Worm (Caenorhabditis elegans) whole organism, young adult: ENCODE measurements around the gene Y41C4A.32.

Source experiments
- B0261.1 ChIP-seq: sonication (generic microtip); optimal IDR thresholded peaks from 2 replicates; lab custom pipeline; 2016; ENCODE audit warnings: mild to moderate bottlenecking, missing genetic modification characterization, moderate library complexity, missing compliant biosample characterization
- C06A6.2 ChIP-seq: fragments of 200-800 bp; sonication (Bioruptor generic); conservative IDR thresholded peaks from 2 replicates; pipeline ENCODE4 v1.3.6; 2022; ENCODE audit warnings: missing genetic modification characterization, missing compliant biosample characterization
- F10E7.11 ChIP-seq: sonication (generic microtip); optimal IDR thresholded peaks from 2 replicates; lab custom pipeline; 2017; ENCODE audit warnings: mild to moderate bottlenecking, missing genetic modification characterization, moderate library complexity, missing compliant biosample characterization
- F37B4.10 ChIP-seq: fragments of 200-800 bp; sonication (Bioruptor generic); IDR thresholded peaks from 2 replicates; pipeline ENCODE4 v1.3.6; 2022; ENCODE audit warnings: missing genetic modification characterization, missing compliant biosample characterization
- F39B2.1 ChIP-seq: fragments of 200-800 bp; sonication (Bioruptor generic); IDR thresholded peaks from 2 replicates; pipeline ENCODE4 v1.3.6; 2022; ENCODE audit warnings: missing genetic modification reagents, missing genetic modification characterization, missing compliant biosample characterization
- F55B11.4 ChIP-seq: sonication (generic microtip); optimal IDR thresholded peaks from 2 replicates; lab custom pipeline; 2016; ENCODE audit warnings: missing compliant biosample characterization, missing genetic modification characterization, borderline replicate concordance; ENCODE audit not compliant: insufficient read depth
- F57C9.4 ChIP-seq: sonication (generic microtip); optimal IDR thresholded peaks from 2 replicates; lab custom pipeline; 2017; ENCODE audit warnings: mild to moderate bottlenecking, missing genetic modification characterization, missing compliant biosample characterization
- K11D2.4 ChIP-seq: fragments of 200-800 bp; sonication (Bioruptor generic); IDR thresholded peaks from 2 replicates; pipeline ENCODE4 v1.3.6; 2022; ENCODE audit warnings: missing genetic modification reagents, missing genetic modification characterization, missing compliant biosample characterization
- T26A5.8 ChIP-seq: sonication (generic microtip); optimal IDR thresholded peaks from 2 replicates; lab custom pipeline; 2016; ENCODE audit warnings: missing genetic modification characterization, missing compliant biosample characterization
- Y79H2A.3 ChIP-seq: fragments of 200-800 bp; sonication (Bioruptor generic); conservative IDR thresholded peaks from 2 replicates; pipeline ENCODE4 v1.3.6; 2022; ENCODE audit warnings: missing genetic modification reagents, missing genetic modification characterization, missing compliant biosample characterization
- ZK185.1 ChIP-seq: sonication (generic microtip); optimal IDR thresholded peaks from 2 replicates; lab custom pipeline; 2016; ENCODE audit warnings: mild to moderate bottlenecking, missing genetic modification characterization, missing compliant biosample characterization; ENCODE audit not compliant: poor library complexity, severe bottlenecking
- aptf-3 ChIP-seq: fragments of 200-800 bp; sonication (Bioruptor generic); IDR thresholded peaks from 2 replicates; pipeline ENCODE4 v1.3.6; 2022; ENCODE audit warnings: missing genetic modification characterization, missing compliant biosample characterization
- athp-1 ChIP-seq: sonication (generic microtip); optimal IDR thresholded peaks from 2 replicates; lab custom pipeline; 2017; ENCODE audit warnings: mild to moderate bottlenecking, missing genetic modification characterization, missing compliant biosample characterization
- attf-5 ChIP-seq: fragments of 200-800 bp; sonication (Bioruptor generic); optimal IDR thresholded peaks from 2 replicates; lab custom pipeline; 2018; ENCODE audit warnings: mild to moderate bottlenecking, missing genetic modification characterization, missing compliant biosample characterization
- bed-1 ChIP-seq: fragments of 200-800 bp; sonication (Bioruptor generic); IDR thresholded peaks from 2 replicates; pipeline ENCODE4 v1.3.6; 2022; ENCODE audit warnings: missing genetic modification reagents, missing genetic modification characterization, missing compliant biosample characterization
- bed-2 ChIP-seq: fragments of 200-800 bp; sonication (Bioruptor generic); IDR thresholded peaks from 2 replicates; pipeline ENCODE4 v1.3.6; 2022; ENCODE audit warnings: missing genetic modification reagents, missing genetic modification characterization, missing compliant biosample characterization
- cebp-2 ChIP-seq: fragments of 200-800 bp; sonication (Bioruptor generic); IDR thresholded peaks from 2 replicates; pipeline ENCODE4 v1.3.6; 2022; ENCODE audit warnings: missing genetic modification characterization, missing compliant biosample characterization
- ceh-58 ChIP-seq: fragments of 200-800 bp; sonication (Bioruptor generic); IDR thresholded peaks from 2 replicates; pipeline ENCODE4 v1.3.6; 2022; ENCODE audit warnings: missing genetic modification characterization, missing compliant biosample characterization
- ceh-91 ChIP-seq: fragments of 200-800 bp; sonication (Bioruptor generic); IDR thresholded peaks from 2 replicates; pipeline ENCODE4 v1.3.6; 2022; ENCODE audit warnings: missing genetic modification reagents, missing genetic modification characterization, missing compliant biosample characterization
- chd-7 ChIP-seq: sonication (generic microtip); optimal IDR thresholded peaks from 2 replicates; lab custom pipeline; 2016; ENCODE audit warnings: mild to moderate bottlenecking, missing genetic modification characterization, moderate library complexity, missing compliant biosample characterization
- egl-44 ChIP-seq: fragments of 200-800 bp; sonication (Bioruptor generic); IDR thresholded peaks from 2 replicates; pipeline ENCODE4 v1.3.6; 2022; ENCODE audit warnings: missing genetic modification reagents, missing genetic modification characterization, missing compliant biosample characterization
- fkh-3 ChIP-seq: sonication (generic microtip); optimal IDR thresholded peaks from 2 replicates; lab custom pipeline; 2016; ENCODE audit warnings: mild to moderate bottlenecking, missing genetic modification characterization, missing compliant biosample characterization
- gei-17 ChIP-seq: fragments of 200-800 bp; sonication (Bioruptor generic); optimal IDR thresholded peaks from 2 replicates; lab custom pipeline; 2018; ENCODE audit warnings: mild to moderate bottlenecking, missing genetic modification characterization, missing compliant biosample characterization
- hrde-1 ChIP-seq: sonication (generic microtip); optimal IDR thresholded peaks from 2 replicates; lab custom pipeline; 2016; ENCODE audit warnings: missing genetic modification characterization, mild to moderate bottlenecking, missing compliant biosample characterization, moderate library complexity, missing genotype, missing genetic modification reagents, borderline replicate concordance
- hsf-1 ChIP-seq: fragments of 200-800 bp; sonication (Bioruptor generic); IDR thresholded peaks from 2 replicates; pipeline ENCODE4 v1.3.6; 2022; ENCODE audit warnings: missing genetic modification reagents, missing genetic modification characterization, missing compliant biosample characterization
- lin-26 ChIP-seq: fragments of 200-800 bp; sonication (Bioruptor generic); IDR thresholded peaks from 2 replicates; pipeline ENCODE4 v1.3.6; 2022; ENCODE audit warnings: missing genetic modification reagents, missing genetic modification characterization, missing compliant biosample characterization
- lir-1 ChIP-seq: fragments of 200-800 bp; sonication (Bioruptor generic); conservative IDR thresholded peaks from 2 replicates; pipeline ENCODE4 v1.3.6; 2022; ENCODE audit warnings: missing genetic modification reagents, missing genetic modification characterization, missing compliant biosample characterization
- lsl-1 ChIP-seq: fragments of 200-800 bp; sonication (Bioruptor generic); optimal IDR thresholded peaks from 2 replicates; lab custom pipeline; 2018; ENCODE audit warnings: mild to moderate bottlenecking, missing genetic modification characterization, moderate library complexity, missing compliant biosample characterization
- madf-10 ChIP-seq: sonication (generic microtip); optimal IDR thresholded peaks from 2 replicates; lab custom pipeline; 2016; ENCODE audit warnings: mild to moderate bottlenecking, missing genetic modification characterization, missing compliant biosample characterization
- madf-3 ChIP-seq: fragments of 200-800 bp; sonication (Bioruptor generic); IDR thresholded peaks from 2 replicates; pipeline ENCODE4 v1.3.6; 2022; ENCODE audit warnings: missing genetic modification reagents, missing genetic modification characterization, missing compliant biosample characterization
- madf-6 ChIP-seq: fragments of 200-800 bp; sonication (Bioruptor generic); IDR thresholded peaks from 2 replicates; pipeline ENCODE4 v1.3.6; 2022; ENCODE audit warnings: missing genetic modification reagents, missing genetic modification characterization, missing compliant biosample characterization
- mcd-1 ChIP-seq: fragments of 200-800 bp; sonication (Bioruptor generic); IDR thresholded peaks from 2 replicates; pipeline ENCODE4 v1.3.6; 2022; ENCODE audit warnings: missing genetic modification reagents, missing genetic modification characterization, missing compliant biosample characterization
- mes-4 ChIP-seq: sonication (generic microtip); optimal IDR thresholded peaks from 2 replicates; lab custom pipeline; 2016; ENCODE audit warnings: missing genotype, missing genetic modification characterization, missing compliant biosample characterization
- nfya-2 ChIP-seq: fragments of 200-800 bp; sonication (Bioruptor generic); IDR thresholded peaks from 2 replicates; pipeline ENCODE4 v1.3.6; 2022; ENCODE audit warnings: missing genetic modification reagents, missing genetic modification characterization, missing compliant biosample characterization
- nhr-120 ChIP-seq: fragments of 200-800 bp; sonication (Bioruptor generic); IDR thresholded peaks from 2 replicates; pipeline ENCODE4 v1.3.6; 2022; ENCODE audit warnings: missing genetic modification characterization, missing compliant biosample characterization
- nhr-179 ChIP-seq: sonication (generic microtip); optimal IDR thresholded peaks from 2 replicates; lab custom pipeline; 2016; ENCODE audit warnings: mild to moderate bottlenecking, missing genetic modification characterization, missing compliant biosample characterization
- nhr-27 ChIP-seq: fragments of 200-800 bp; sonication (Bioruptor generic); optimal IDR thresholded peaks from 2 replicates; lab custom pipeline; 2018; ENCODE audit warnings: mild to moderate bottlenecking, missing genetic modification characterization, moderate library complexity, missing compliant biosample characterization
- rcor-1 ChIP-seq: fragments of 200-800 bp; sonication (Bioruptor generic); IDR thresholded peaks from 2 replicates; pipeline ENCODE4 v1.3.6; 2022; ENCODE audit warnings: missing genetic modification reagents, missing genetic modification characterization, missing compliant biosample characterization
- rec-8 ChIP-seq, 2 experiments: sonication (generic microtip); optimal IDR thresholded peaks; 2 replicates each; lab custom pipeline; 2016; ENCODE audit warnings: mild to moderate bottlenecking in 2 of 2, missing genetic modification characterization in 2 of 2, missing genetic modification reagents in 2 of 2, missing genotype in 2 of 2, missing biosample characterization in 1 of 2, missing compliant biosample characterization in 1 of 2, moderate library complexity in 1 of 2
- rpc-1 ChIP-seq, 2 experiments: fragments of 150-350 bp in 1 of 2; sonication (generic microtip) in 1 of 2; optimal IDR thresholded peaks; 2 replicates each; lab custom pipeline; 2014 to 2018; ENCODE audit warnings: missing biosample characterization in 1 of 2, missing genetic modification characterization in 1 of 2, missing genetic modification reagents in 1 of 2, missing genotype in 1 of 2
- snpc-1.1 ChIP-seq: sonication (generic microtip); optimal IDR thresholded peaks from 2 replicates; lab custom pipeline; 2017; ENCODE audit warnings: missing genetic modification characterization, mild to moderate bottlenecking, missing compliant biosample characterization, antibody characterized with exemption, moderate library complexity, missing genotype, missing genetic modification reagents; ENCODE audit not compliant: insufficient read depth
- snpc-3.4 ChIP-seq: sonication (generic microtip); optimal IDR thresholded peaks from 2 replicates; lab custom pipeline; 2017; ENCODE audit warnings: missing genetic modification characterization, mild to moderate bottlenecking, missing compliant biosample characterization, antibody characterized with exemption, moderate library complexity, missing genotype, missing genetic modification reagents
- tbp1 ChIP-seq: fragments of 200-800 bp; sonication (Bioruptor generic); optimal IDR thresholded peaks from 2 replicates; lab custom pipeline; 2018; ENCODE audit warnings: mild to moderate bottlenecking, missing genetic modification characterization, missing compliant biosample characterization
- tlf-1 ChIP-seq: fragments of 200-800 bp; sonication (Bioruptor generic); optimal IDR thresholded peaks from 2 replicates; lab custom pipeline; 2018; ENCODE audit warnings: mild to moderate bottlenecking, missing genetic modification characterization, missing compliant biosample characterization
- xnd-1 ChIP-seq: sonication (generic microtip); optimal IDR thresholded peaks from 2 replicates; lab custom pipeline; 2016; ENCODE audit warnings: missing genotype, missing genetic modification reagents, missing genetic modification characterization, missing compliant biosample characterization
- ztf-18 ChIP-seq: sonication (generic microtip); optimal IDR thresholded peaks from 2 replicates; lab custom pipeline; 2016; ENCODE audit warnings: missing genotype, mild to moderate bottlenecking, missing genetic modification characterization, missing compliant biosample characterization
- ztf-25 ChIP-seq: fragments of 200-800 bp; sonication (Bioruptor generic); IDR thresholded peaks from 2 replicates; pipeline ENCODE4 v1.3.6; 2022; ENCODE audit warnings: missing genetic modification reagents, missing genetic modification characterization, missing compliant biosample characterization
- ztf-26 ChIP-seq: sonication (generic microtip); optimal IDR thresholded peaks from 2 replicates; lab custom pipeline; 2017; ENCODE audit warnings: missing genetic modification characterization, missing compliant biosample characterization
- ztf-6 ChIP-seq: fragments of 200-800 bp; sonication (Bioruptor generic); IDR thresholded peaks from 2 replicates; pipeline ENCODE4 v1.3.6; 2022; ENCODE audit warnings: missing genetic modification reagents, missing genetic modification characterization, missing compliant biosample characterization

Gene Y41C4A.32

ce11 chrIII:11718548-11718947 lies 3.0 kb upstream of the Y41C4A.32 start, which contains the start of gene Y41C4A.9:
Gene Y41C4A.9, minus strand, starts transcription at chrIII:11718645.
- TF ChIP-seq nhr-120 (GFP tag; lab: Robert Waterston, UW) (no peak), madf-10 (no peak), lsl-1 (peak; percentile 18), tlf-1 (no peak), cebp-2 (no peak), nhr-27 (tag; lab: Kevin White, UChicago) (no peak), ztf-26 (no peak), mes-4 (tag; lab: Kevin White, UChicago) (no peak), nhr-179 (tag; lab: Kevin White, UChicago) (no peak), tbp1 (GFP tag; lab: Kevin White, UChicago) (peak; percentile 22), ceh-58 (no peak), rcor-1 (GFP tag; lab: Robert Waterston, UW) (0 out of 2 replicates have a peak, but pooled peaks have one; percentile 18), egl-44 (GFP tag; lab: Robert Waterston, UW) (no peak), ZK185.1 (tag; lab: Kevin White, UChicago) (no peak), ztf-18 (tag; lab: Kevin White, UChicago) (no peak), F10E7.11 (no peak), K11D2.4 (GFP tag; lab: Robert Waterston, UW) (no peak), lir-1 (GFP tag; lab: Robert Waterston, UW) (no peak), bed-1 (GFP tag; lab: Robert Waterston, UW) (no peak), athp-1 (no peak), lin-26 (no peak), ztf-25 (GFP tag; lab: Robert Waterston, UW) (no peak), madf-3 (no peak), aptf-3 (GFP tag; lab: Robert Waterston, UW) (no peak), chd-7 (tag; lab: Kevin White, UChicago) (no peak), rec-8 (tag; optimal IDR thresholded peaks at IDR 0.05; lab: Kevin White, UChicago) (peak in 1 of 2 experiments; percentile 1), madf-6 (GFP tag; lab: Robert Waterston, UW) (peak; percentile 58), B0261.1 (tag; lab: Kevin White, UChicago) (no peak), fkh-3 (tag; lab: Kevin White, UChicago) (no peak), T26A5.8 (tag; lab: Kevin White, UChicago) (no peak), nfya-2 (no peak), rpc-1 (optimal IDR thresholded peaks at IDR 0.05; lab: Kevin White, UChicago) (peak; percentile 2), rpc-1 (tag; optimal IDR thresholded peaks at IDR 0.05; lab: Kevin White, UChicago) (no peak), snpc-1.1 (peak; percentile 42), xnd-1 (no peak), F57C9.4 (tag; lab: Kevin White, UChicago) (no peak), hrde-1 (tag; lab: Kevin White, UChicago) (no peak), Y79H2A.3 (GFP tag; lab: Robert Waterston, UW) (no peak), attf-5 (no peak), snpc-3.4 (peak; percentile 79), mcd-1 (GFP tag; lab: Robert Waterston, UW) (peak; percentile 69), F39B2.1 (no peak), ceh-91 (GFP tag; lab: Robert Waterston, UW) (no peak), bed-2 (GFP tag; lab: Robert Waterston, UW) (no peak), hsf-1 (GFP tag; lab: Robert Waterston, UW) (no peak), F37B4.10 (GFP tag; lab: Robert Waterston, UW) (no peak), ztf-6 (no peak), gei-17 (no peak), C06A6.2 (GFP tag; lab: Robert Waterston, UW) (no peak), F55B11.4 (tag; lab: Kevin White, UChicago) (no peak)
